Worm (Caenorhabditis elegans): ENCODE measurements around the gene F18A1.7.

DNA sequence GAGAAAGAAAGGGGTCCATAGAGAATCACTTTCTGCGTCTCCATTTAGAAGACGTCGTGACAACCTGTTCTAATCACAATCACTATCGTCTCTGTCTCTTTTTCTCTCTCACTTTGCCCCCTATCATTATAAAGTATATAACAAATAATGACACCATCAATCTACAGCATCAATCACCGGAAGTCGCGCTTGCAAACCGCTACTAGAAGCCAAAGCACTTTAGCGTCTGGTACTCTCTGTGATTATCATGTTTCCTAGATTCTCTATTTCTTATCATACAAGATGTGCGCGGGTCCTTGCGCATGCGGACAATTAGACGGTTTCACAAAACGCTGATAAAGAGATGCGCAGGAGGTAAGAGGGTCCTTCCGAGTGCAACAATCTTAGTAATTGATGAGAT lies 32.4 kb downstream of the F18A1.7 start:
- TF ChIP-seq ama-1 (optimal IDR thresholded peaks at IDR 0.05) (no peak), F13C5.2 (tag; optimal IDR thresholded peaks at IDR 0.05) (no peak), sea-1 (GFP tag; conservative IDR thresholded peaks at IDR 0.05) (no peak), ets-7 (tag; optimal IDR thresholded peaks at IDR 0.05) (no peak), pes-1 (GFP tag; IDR thresholded peaks at IDR 0.05) (no peak)
